Worm (Caenorhabditis elegans) whole organism, L2 larva: Measurements from ENCODE around the gene F14F8.8.
A peak's percentile ranks its signal among the peaks of the same experiment; 100 is the strongest.

Source experiments
- C34F6.9 ChIP-seq: fragments of 150-350 bp; optimal IDR thresholded peaks from 2 replicates; lab custom pipeline; 2014; ENCODE audit warnings: missing biosample characterization, missing genetic modification characterization
- Y55F3AM.14 ChIP-seq: fragments of 200-800 bp; sonication (Bioruptor generic); optimal IDR thresholded peaks from 2 replicates; lab custom pipeline; 2018; ENCODE audit warnings: mild to moderate bottlenecking, missing genetic modification characterization, missing compliant biosample characterization
- aly-2 ChIP-seq: fragments of 150-350 bp; optimal IDR thresholded peaks from 2 replicates; lab custom pipeline; 2014; ENCODE audit warnings: missing biosample characterization, missing genetic modification characterization
- ama-1 ChIP-seq: fragments of 150-350 bp; optimal IDR thresholded peaks from 2 replicates; lab custom pipeline; 2018; ENCODE audit warnings: inconsistent platforms
- blmp-1 ChIP-seq: sonication (generic microtip); optimal IDR thresholded peaks from 2 replicates; lab custom pipeline; 2017; ENCODE audit warnings: missing genetic modification characterization, mild to moderate bottlenecking, missing compliant biosample characterization, antibody characterized with exemption, moderate library complexity; ENCODE audit not compliant: insufficient read depth
- crh-2 ChIP-seq: sonication (generic microtip); optimal IDR thresholded peaks from 2 replicates; lab custom pipeline; 2017; ENCODE audit warnings: missing biosample characterization, missing genetic modification characterization
- dmd-4 ChIP-seq: sonication (generic microtip); optimal IDR thresholded peaks from 2 replicates; lab custom pipeline; 2017; ENCODE audit warnings: missing biosample characterization, missing genetic modification characterization
- egl-27 ChIP-seq: sonication (generic microtip); optimal IDR thresholded peaks from 3 replicates; lab custom pipeline; 2017; ENCODE audit warnings: missing biosample characterization, missing genetic modification reagents, missing genetic modification characterization
- elt-1 ChIP-seq: fragments of 150-350 bp; optimal IDR thresholded peaks from 2 replicates; lab custom pipeline; 2014; ENCODE audit warnings: missing biosample characterization, missing genetic modification characterization
- elt-3 ChIP-seq: sonication (generic microtip); optimal IDR thresholded peaks from 2 replicates; lab custom pipeline; 2017; ENCODE audit warnings: missing biosample characterization, missing genetic modification characterization
- fos-1 ChIP-seq: fragments of 150-350 bp; optimal IDR thresholded peaks from 2 replicates; lab custom pipeline; 2014; ENCODE audit warnings: missing biosample characterization, missing genetic modification characterization
- lsy-2 ChIP-seq, 2 experiments: fragments of 150-350 bp in 1 of 2; sonication (generic microtip) in 1 of 2; optimal IDR thresholded peaks; 2 replicates each; lab custom pipeline; 2014 to 2017; ENCODE audit warnings: missing biosample characterization in 2 of 2, missing genetic modification characterization in 2 of 2
- mdl-1 ChIP-seq, 2 experiments: fragments of 150-350 bp in 1 of 2; sonication (generic microtip) in 1 of 2; optimal IDR thresholded peaks; 2 replicates each; lab custom pipeline; 2017; ENCODE audit warnings: missing biosample characterization in 2 of 2, missing genetic modification characterization in 2 of 2
- nhr-10 ChIP-seq: sonication (generic microtip); optimal IDR thresholded peaks from 2 replicates; lab custom pipeline; 2017; ENCODE audit warnings: missing biosample characterization, missing genetic modification characterization
- nhr-11 ChIP-seq: fragments of 150-350 bp; optimal IDR thresholded peaks from 2 replicates; lab custom pipeline; 2014; ENCODE audit warnings: missing biosample characterization, missing genetic modification characterization
- nhr-12 ChIP-seq: fragments of 150-350 bp; optimal IDR thresholded peaks from 2 replicates; lab custom pipeline; 2014; ENCODE audit warnings: missing biosample characterization, missing genetic modification characterization
- nhr-129 ChIP-seq: fragments of 150-350 bp; optimal IDR thresholded peaks from 2 replicates; lab custom pipeline; 2014; ENCODE audit warnings: missing biosample characterization, missing genetic modification characterization
- nhr-21 ChIP-seq: fragments of 150-350 bp; optimal IDR thresholded peaks from 2 replicates; lab custom pipeline; 2014; ENCODE audit warnings: missing biosample characterization, missing genetic modification characterization
- nhr-25 ChIP-seq: fragments of 150-350 bp; sonication (generic microtip); optimal IDR thresholded peaks from 3 replicates; lab custom pipeline; 2014; ENCODE audit warnings: missing biosample characterization, missing genetic modification characterization
- nhr-6 ChIP-seq: fragments of 150-350 bp; optimal IDR thresholded peaks from 2 replicates; lab custom pipeline; 2014; ENCODE audit warnings: missing biosample characterization, missing genetic modification characterization
- nhr-77 ChIP-seq: fragments of 150-350 bp; optimal IDR thresholded peaks from 2 replicates; lab custom pipeline; 2014; ENCODE audit warnings: missing biosample characterization, missing genetic modification characterization
- sem-4 ChIP-seq: fragments of 150-350 bp; optimal IDR thresholded peaks from 2 replicates; lab custom pipeline; 2014; ENCODE audit warnings: missing biosample characterization, missing genetic modification reagents, missing genetic modification characterization
- skn-1 ChIP-seq: sonication (generic microtip); optimal IDR thresholded peaks from 2 replicates; lab custom pipeline; 2017; ENCODE audit warnings: missing biosample characterization, missing genetic modification characterization
- unc-55 ChIP-seq: fragments of 150-350 bp; sonication (generic microtip); optimal IDR thresholded peaks from 3 replicates; lab custom pipeline; 2014; ENCODE audit warnings: missing biosample characterization, missing genetic modification reagents, missing genetic modification characterization
- zag-1 ChIP-seq: fragments of 150-350 bp; optimal IDR thresholded peaks from 2 replicates; lab custom pipeline; 2014; ENCODE audit warnings: missing biosample characterization, missing genetic modification characterization
- ztf-11 ChIP-seq: sonication (generic microtip); optimal IDR thresholded peaks from 2 replicates; lab custom pipeline; 2017; ENCODE audit warnings: missing biosample characterization, missing genetic modification characterization

Gene F14F8.8

ce11 chrV:16627962-16628361, 44.1 kb downstream of the F14F8.8 start, which contains the start of gene oac-53:
Gene oac-53, minus strand, starts transcription at chrV:16627970.
- TF ChIP-seq nhr-12 (no peak), fos-1 (peak; percentile 69)
- TF ChIP-seq, all 48 proteins: peak for 1

ce11 chrV:16622754-16623261, 49.3 kb downstream of the F14F8.8 start, which contains the start of gene Y70C5A.2:
Gene Y70C5A.2, minus strand, starts transcription at chrV:16623211.
- TF ChIP-seq elt-1 (tag; lab: Kevin White, UChicago), result no peak
- TF ChIP-seq unc-55 (GFP tag; lab: Kevin White, UChicago), result no peak
- TF ChIP-seq nhr-129 (tag; lab: Kevin White, UChicago), result no peak
- no peak for TF ChIP-seq nhr-6 (tag; lab: Kevin White, UChicago)
- TF ChIP-seq Y55F3AM.14 (GFP tag; lab: Kevin White, UChicago), result no peak
- TF ChIP-seq zag-1 (tag; lab: Kevin White, UChicago), result no peak
- TF ChIP-seq nhr-11, result no peak
- TF ChIP-seq crh-2 (tag; lab: Kevin White, UChicago), result no peak
- no peak for TF ChIP-seq egl-27 (tag; lab: Kevin White, UChicago)
- TF ChIP-seq, all 48 proteins: peak for 0

ce11 chrV:16621894-16622293, 50.2 kb downstream of the F14F8.8 start:
- no peak for TF ChIP-seq blmp-1
- TF ChIP-seq skn-1 (tag; lab: Kevin White, UChicago), result no peak
- no peak for TF ChIP-seq sem-4 (tag; lab: Kevin White, UChicago)
- no peak for TF ChIP-seq elt-1 (tag; lab: Kevin White, UChicago)
- TF ChIP-seq aly-2 (tag; lab: Kevin White, UChicago), result no peak
- no peak for TF ChIP-seq nhr-10 (tag; lab: Kevin White, UChicago)
- no peak for TF ChIP-seq elt-3 (tag; lab: Kevin White, UChicago)
- TF ChIP-seq nhr-129 (tag; lab: Kevin White, UChicago), result no peak
- TF ChIP-seq ztf-11 (tag; lab: Kevin White, UChicago), result no peak
- no peak for TF ChIP-seq nhr-21 (tag; lab: Kevin White, UChicago)
- TF ChIP-seq ama-1 (lab: Kevin White, UChicago), result no peak
- no peak for TF ChIP-seq C34F6.9 (tag; lab: Kevin White, UChicago)
- TF ChIP-seq nhr-11, result no peak
- TF ChIP-seq nhr-77 (tag; lab: Kevin White, UChicago), result no peak
- TF ChIP-seq nhr-25 (tag; lab: Kevin White, UChicago), result no peak
- no peak for TF ChIP-seq dmd-4
- TF ChIP-seq mdl-1 (tag; optimal IDR thresholded peaks at IDR 0.05; lab: Kevin White, UChicago), result no peak
- TF ChIP-seq lsy-2 (tag; optimal IDR thresholded peaks at IDR 0.05; lab: Kevin White, UChicago), result no peak
